Worm (Caenorhabditis elegans): ENCODE data around the gene R07B1.6.

R07B1.6 gene

DNA sequence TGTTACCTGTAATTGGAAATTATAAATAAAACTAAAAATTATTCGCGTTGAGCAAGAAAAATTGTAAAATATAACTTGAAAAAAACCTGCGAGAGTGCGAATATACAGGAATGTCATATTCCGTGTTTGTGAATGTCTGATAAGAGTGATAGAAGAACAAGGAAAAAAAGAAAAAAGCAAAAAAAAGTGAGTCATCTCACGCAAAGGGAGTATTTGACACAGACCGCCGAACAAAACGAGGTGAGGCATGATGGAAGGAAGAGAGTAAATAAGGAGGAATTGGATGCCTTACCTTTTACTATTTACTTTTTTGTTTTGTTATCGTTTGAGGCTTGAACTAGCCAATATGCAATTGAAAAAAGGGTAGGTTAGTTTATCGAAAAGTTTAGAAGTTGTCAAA, 25.9 kb downstream of the R07B1.6 start, which contains the start of gene F21G4.1:
Gene F21G4.1 (minus strand): TSS at position 6 of the 400 bp plus-strand sequence.
- TF ChIP-seq hmbx-1 (tag; optimal IDR thresholded peaks at IDR 0.05) (no peak), pes-1 (GFP tag; IDR thresholded peaks at IDR 0.05) (no peak), tbx-37 (GFP tag; conservative IDR thresholded peaks at IDR 0.05) (no peak), F13C5.2 (tag; optimal IDR thresholded peaks at IDR 0.05) (no peak), ceh-36 (tag; optimal IDR thresholded peaks at IDR 0.05) (no peak), tbx-11 (GFP tag; IDR thresholded peaks at IDR 0.05) (no peak)

DNA sequence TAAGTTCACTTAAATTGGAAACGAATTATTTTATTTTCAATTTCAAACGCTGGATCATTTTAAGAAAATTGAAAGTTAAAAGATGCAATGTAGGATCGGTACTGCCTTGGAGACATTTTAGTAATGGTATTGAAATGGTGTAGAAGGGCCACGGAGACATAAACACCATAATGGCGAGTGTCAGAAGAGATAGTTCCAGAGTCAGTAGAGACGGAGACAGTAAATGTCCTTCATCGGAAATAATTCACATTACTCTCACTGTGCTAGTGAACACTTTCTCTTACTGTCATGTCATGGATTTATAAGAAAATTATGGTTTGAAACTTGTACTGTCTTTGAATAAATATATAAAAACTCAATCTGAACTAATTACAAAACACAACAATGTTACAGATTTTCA, 26.6 kb downstream of the R07B1.6 start:
- TF ChIP-seq sea-1 (GFP tag; conservative IDR thresholded peaks at IDR 0.05) (no peak), pes-1 (GFP tag; IDR thresholded peaks at IDR 0.05) (no peak)

DNA sequence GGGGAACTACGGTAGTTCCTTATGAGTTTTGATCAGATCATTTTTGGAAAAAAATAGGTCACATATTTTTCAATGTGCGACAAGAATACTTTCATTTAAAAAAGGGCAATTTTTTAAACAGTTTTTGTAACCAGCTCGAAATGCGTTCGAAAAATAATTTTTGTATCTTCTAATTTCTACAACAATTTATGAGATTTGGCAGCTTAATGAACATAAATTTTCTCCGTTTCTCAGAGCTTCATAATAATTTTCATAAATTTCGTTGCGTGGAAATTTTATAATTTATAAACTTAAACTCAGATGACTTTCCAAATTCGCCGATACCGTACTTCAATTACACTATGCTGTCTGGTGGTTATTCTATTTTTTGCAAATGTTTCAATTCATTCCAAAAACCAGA, 28.4 kb downstream of the R07B1.6 start, which contains the start of gene F21G4.3:
Gene F21G4.3 (plus strand): TSS at position 301 of the 400 bp plus-strand sequence.
- TF ChIP-seq F13C5.2 (tag; optimal IDR thresholded peaks at IDR 0.05) = no peak
- TF ChIP-seq B0310.2 (tag; optimal IDR thresholded peaks at IDR 0.05) = no peak
- no peak for TF ChIP-seq flt-1 (GFP tag; IDR thresholded peaks at IDR 0.05)
- TF ChIP-seq aly-1 (tag; optimal IDR thresholded peaks at IDR 0.05) = no peak
- TF ChIP-seq sea-1 (GFP tag; conservative IDR thresholded peaks at IDR 0.05) = no peak
- no peak for TF ChIP-seq tra-4 (tag; optimal IDR thresholded peaks at IDR 0.05)
- TF ChIP-seq hnd-1 (tag; optimal IDR thresholded peaks at IDR 0.05) = no peak

DNA sequence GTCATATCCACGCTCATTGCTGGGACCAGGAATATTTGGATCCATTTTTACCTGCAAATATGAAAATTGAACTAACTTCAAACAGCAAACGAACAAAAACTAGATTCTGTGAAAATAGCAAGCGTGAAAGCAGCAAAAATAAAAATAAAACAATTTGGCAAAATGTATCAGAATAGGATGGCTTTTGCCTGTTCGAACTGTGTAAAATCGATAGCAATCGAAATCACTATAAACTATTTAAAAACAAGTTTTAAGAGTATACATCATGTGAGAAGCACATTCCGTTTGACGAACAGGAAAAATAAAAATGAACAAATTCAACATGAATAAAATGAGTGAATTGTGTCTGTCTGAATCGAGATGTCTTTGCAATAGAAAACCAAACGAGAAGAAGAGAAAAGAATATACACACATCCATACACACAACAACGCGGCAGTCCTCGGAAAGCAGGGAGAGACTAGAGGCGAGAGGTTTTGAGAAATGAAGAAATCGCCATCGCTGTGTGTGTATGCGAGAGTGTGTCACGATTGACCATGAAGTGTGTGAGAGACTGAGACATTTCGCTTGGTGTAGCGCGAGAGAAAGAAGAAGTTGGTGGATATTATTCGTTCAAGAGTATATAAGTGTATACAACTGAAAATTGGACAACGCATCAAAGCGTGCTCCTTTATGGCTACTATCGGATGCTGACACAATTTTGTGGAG, 33.1 kb downstream of the R07B1.6 start, which contains the start of gene phf-34:
Gene phf-34 (minus strand): TSS at position 51 of the 706 bp plus-strand sequence.
- TF ChIP-seq aly-1 (tag; optimal IDR thresholded peaks at IDR 0.05) (peak; percentile 22), scrt-1 (GFP tag; IDR thresholded peaks at IDR 0.05) (no peak)

DNA sequence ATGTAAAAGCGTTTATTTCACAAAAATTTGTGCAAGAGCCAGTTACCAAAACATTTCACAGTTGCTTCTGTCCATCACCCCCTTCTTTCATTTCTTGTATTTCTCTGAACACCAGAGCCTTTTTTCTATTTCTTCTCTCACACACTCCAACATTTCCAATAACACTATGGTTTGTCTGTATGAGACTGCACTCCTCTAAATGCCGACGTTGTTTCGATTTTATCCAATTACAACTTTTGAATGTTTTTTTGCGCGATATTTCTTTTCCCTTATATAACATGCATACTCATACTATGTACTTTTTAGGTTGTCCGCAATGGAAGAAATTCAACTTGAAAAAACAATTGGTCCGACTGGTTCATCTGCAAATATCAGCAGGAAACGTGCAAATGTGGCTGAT, 39.4 kb downstream of the R07B1.6 start, which contains the start of gene F21G4.5:
Gene F21G4.5 (plus strand): TSS at position 301 of the 400 bp plus-strand sequence.
- TF ChIP-seq aly-1 (tag; optimal IDR thresholded peaks at IDR 0.05) (no peak), ets-7 (tag; optimal IDR thresholded peaks at IDR 0.05) (no peak), ama-1 (optimal IDR thresholded peaks at IDR 0.05) (no peak), tra-4 (tag; optimal IDR thresholded peaks at IDR 0.05) (no peak), ceh-13 (GFP tag; optimal IDR thresholded peaks at IDR 0.05) (no peak), pes-1 (GFP tag; IDR thresholded peaks at IDR 0.05) (no peak), flt-1 (GFP tag; IDR thresholded peaks at IDR 0.05) (no peak), scrt-1 (GFP tag; IDR thresholded peaks at IDR 0.05) (no peak), hnd-1 (tag; optimal IDR thresholded peaks at IDR 0.05) (no peak), F13C5.2 (tag; optimal IDR thresholded peaks at IDR 0.05) (no peak), hmbx-1 (tag; optimal IDR thresholded peaks at IDR 0.05) (no peak), B0310.2 (tag; optimal IDR thresholded peaks at IDR 0.05) (no peak), hmg-4 (GFP tag; optimal IDR thresholded peaks at IDR 0.05) (no peak), ceh-36 (tag; optimal IDR thresholded peaks at IDR 0.05) (no peak), sea-1 (GFP tag; conservative IDR thresholded peaks at IDR 0.05) (no peak), tbx-11 (GFP tag; IDR thresholded peaks at IDR 0.05) (no peak)

DNA sequence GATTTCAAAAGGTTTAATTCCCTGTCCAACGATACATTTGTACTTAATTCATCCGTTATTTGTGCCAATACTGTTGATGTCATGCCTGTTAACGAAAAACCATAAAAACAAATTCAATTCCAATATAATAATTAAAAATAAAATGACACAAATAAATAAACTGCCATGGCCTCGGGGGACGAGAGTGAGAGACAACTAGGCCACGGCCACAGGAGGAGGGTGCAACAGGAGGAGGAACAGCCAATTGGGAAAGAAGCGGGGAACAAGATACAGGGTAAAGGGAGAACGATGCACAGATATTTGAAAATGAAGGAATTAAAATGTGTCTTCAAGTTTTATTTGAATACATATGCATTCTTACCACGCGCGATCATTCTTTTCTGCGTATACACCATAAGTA, 50.9 kb downstream of the R07B1.6 start, which contains the start of gene F21G4.6:
Gene F21G4.6 (minus strand): TSS at position 87 of the 400 bp plus-strand sequence.
- TF ChIP-seq scrt-1 (GFP tag; IDR thresholded peaks at IDR 0.05) = no peak
- TF ChIP-seq sea-1 (GFP tag; conservative IDR thresholded peaks at IDR 0.05) = no peak
- TF ChIP-seq tbx-11 (GFP tag; IDR thresholded peaks at IDR 0.05) = no peak
- TF ChIP-seq hnd-1 (tag; optimal IDR thresholded peaks at IDR 0.05) = no peak
- 0 out of 2 replicates have a peak, but pooled peaks have one; percentile 33 for TF ChIP-seq tbx-37 (GFP tag; conservative IDR thresholded peaks at IDR 0.05)

DNA sequence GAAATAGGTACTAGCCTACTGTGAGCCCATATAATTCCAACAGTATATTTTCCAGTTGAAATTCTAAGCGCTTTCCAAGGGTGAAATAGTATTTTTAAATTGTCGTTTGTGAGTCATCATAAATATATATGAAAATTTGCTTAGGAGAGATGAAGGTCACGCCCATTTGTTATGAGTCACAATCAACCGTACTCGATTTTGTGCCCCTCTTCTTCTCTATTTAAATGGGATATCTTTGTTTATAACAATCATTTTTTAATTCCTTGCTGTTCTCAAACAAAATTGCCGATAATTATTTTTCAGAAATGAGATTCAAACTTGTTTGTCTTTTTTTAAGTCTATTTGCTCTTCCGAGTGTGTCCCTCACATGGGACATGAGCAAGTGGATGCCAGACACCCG, 52.5 kb downstream of the R07B1.6 start, which contains the start of gene folr-1:
Gene folr-1 (plus strand): TSS at position 301 of the 400 bp plus-strand sequence.
- TF ChIP-seq B0310.2 (tag; optimal IDR thresholded peaks at IDR 0.05) = no peak
- TF ChIP-seq flt-1 (GFP tag; IDR thresholded peaks at IDR 0.05) = no peak
- no peak for TF ChIP-seq hmbx-1 (tag; optimal IDR thresholded peaks at IDR 0.05)
- TF ChIP-seq ama-1 (optimal IDR thresholded peaks at IDR 0.05) = no peak
- no peak for TF ChIP-seq hmg-4 (GFP tag; optimal IDR thresholded peaks at IDR 0.05)
- TF ChIP-seq ets-7 (tag; optimal IDR thresholded peaks at IDR 0.05) = no peak
- no peak for TF ChIP-seq ceh-36 (tag; optimal IDR thresholded peaks at IDR 0.05)
- TF ChIP-seq tbx-11 (GFP tag; IDR thresholded peaks at IDR 0.05) = no peak
- TF ChIP-seq sea-1 (GFP tag; conservative IDR thresholded peaks at IDR 0.05) = no peak
- no peak for TF ChIP-seq pes-1 (GFP tag; IDR thresholded peaks at IDR 0.05)
- TF ChIP-seq tra-4 (tag; optimal IDR thresholded peaks at IDR 0.05) = no peak
- TF ChIP-seq aly-1 (tag; optimal IDR thresholded peaks at IDR 0.05) = no peak
- TF ChIP-seq hnd-1 (tag; optimal IDR thresholded peaks at IDR 0.05) = no peak
- TF ChIP-seq tbx-37 (GFP tag; conservative IDR thresholded peaks at IDR 0.05) = no peak
- no peak for TF ChIP-seq F13C5.2 (tag; optimal IDR thresholded peaks at IDR 0.05)
- no peak for TF ChIP-seq scrt-1 (GFP tag; IDR thresholded peaks at IDR 0.05)

Measured in whole organism, early embryonic.